Fruit fly (Drosophila melanogaster): Measurements from ENCODE around the gene dnc.

DNA sequence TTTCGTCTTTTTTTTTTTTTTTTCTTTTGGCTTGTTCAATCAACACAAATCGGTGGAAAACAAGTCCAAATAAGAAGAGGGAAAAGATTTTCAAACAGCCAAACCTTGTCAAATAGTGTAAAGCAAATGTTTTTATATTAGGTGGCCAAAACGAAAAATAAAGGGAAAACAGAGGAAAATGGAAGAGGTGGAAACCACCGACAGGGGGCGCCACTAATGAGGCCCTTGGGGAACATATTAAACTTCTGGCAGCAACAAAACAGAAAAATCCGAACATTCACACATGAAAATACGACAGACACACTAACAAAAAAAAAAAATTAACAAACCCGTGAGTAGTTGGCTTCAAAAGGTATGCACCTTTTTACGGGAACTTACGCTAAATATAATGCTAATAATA, 16.1 kb downstream of the dnc start:
- TF ChIP-seq CTCF (optimal IDR thresholded peaks at IDR 0.05) (peak; percentile 48 to 68), CG8478 (optimal IDR thresholded peaks at IDR 0.05) (no peak)

All from S2 (cell line).